Fruit fly (Drosophila melanogaster) whole organism, wandering third instar larva: ENCODE data around the gene CG12231.

ENCODE experiments used
- Abd-B ChIP-seq: fragments of >200 bp; optimal IDR thresholded peaks from 2 replicates; lab custom pipeline; 2017; ENCODE audit warnings: missing biosample characterization, missing genetic modification characterization
- CG32264 ChIP-seq: fragments of 200-800 bp; sonication (Bioruptor generic); optimal IDR thresholded peaks from 2 replicates; lab custom pipeline; 2016; ENCODE audit warnings: missing biosample characterization, missing genetic modification characterization
- CG9705 ChIP-seq: fragments of 200-800 bp; sonication (Bioruptor generic); optimal IDR thresholded peaks from 2 replicates; lab custom pipeline; 2018; ENCODE audit warnings: missing biosample characterization, mild to moderate bottlenecking, missing genetic modification characterization
- CrebA ChIP-seq: fragments of 200-800 bp; sonication (Bioruptor generic); optimal IDR thresholded peaks from 2 replicates; lab custom pipeline; 2016; ENCODE audit warnings: missing biosample characterization, mild to moderate bottlenecking, missing genetic modification characterization, borderline replicate concordance
- Dfd ChIP-seq: fragments of >200 bp; optimal IDR thresholded peaks from 2 replicates; lab custom pipeline; 2017; ENCODE audit warnings: missing biosample characterization, missing genetic modification characterization
- Dif ChIP-seq: fragments of 200-275, 200-300 bp; sonication (Bioruptor generic); optimal IDR thresholded peaks from 2 replicates; lab custom pipeline; 2018; ENCODE audit warnings: missing biosample characterization, missing genetic modification characterization; ENCODE audit not compliant: partially characterized antibody
- HLH106 ChIP-seq: fragments of 200-800 bp; optimal IDR thresholded peaks from 3 replicates; lab custom pipeline; 2019; ENCODE audit warnings: missing biosample characterization, mild to moderate bottlenecking, missing genetic modification characterization, moderate library complexity
- Hnf4 ChIP-seq: fragments of 200-800 bp; sonication (Bioruptor generic); optimal IDR thresholded peaks from 2 replicates; lab custom pipeline; 2016; ENCODE audit warnings: missing biosample characterization, mild to moderate bottlenecking, missing genetic modification characterization
- Hr78 ChIP-seq: fragments of >200 bp; optimal IDR thresholded peaks from 2 replicates; lab custom pipeline; 2017; ENCODE audit warnings: missing biosample characterization, missing genetic modification characterization
- Hr83 ChIP-seq: fragments of 200-300 bp; sonication (Bioruptor generic); optimal IDR thresholded peaks from 2 replicates; lab custom pipeline; 2016; ENCODE audit warnings: missing biosample characterization, mild to moderate bottlenecking, missing genetic modification characterization, moderate library complexity; ENCODE audit not compliant: poor library complexity, severe bottlenecking
- Jra ChIP-seq: sonication (Bioruptor generic); optimal IDR thresholded peaks from 2 replicates; lab custom pipeline; 2016; ENCODE audit warnings: missing biosample characterization, missing genetic modification characterization
- Mio ChIP-seq: sonication (Bioruptor generic); optimal IDR thresholded peaks from 2 replicates; lab custom pipeline; 2016; ENCODE audit warnings: missing biosample characterization, missing genetic modification characterization
- Myc ChIP-seq: fragments of >200 bp; optimal IDR thresholded peaks from 2 replicates; lab custom pipeline; 2017
- N ChIP-seq: fragments of >200 bp; optimal IDR thresholded peaks from 2 replicates; lab custom pipeline; 2018; ENCODE audit warnings: missing biosample characterization, missing external identifiers, missing genetic modification characterization
- OdsH ChIP-seq: fragments of 200-800 bp; sonication (Bioruptor generic); optimal IDR thresholded peaks from 2 replicates; lab custom pipeline; 2016; ENCODE audit warnings: missing biosample characterization, mild to moderate bottlenecking, missing genetic modification characterization
- Sp1 ChIP-seq: fragments of 200-800 bp; sonication (Bioruptor generic); optimal IDR thresholded peaks from 3 replicates; lab custom pipeline; 2019; ENCODE audit warnings: missing biosample characterization, mild to moderate bottlenecking, missing genetic modification characterization, moderate library complexity
- Vsx2 ChIP-seq: fragments of 200-300, 225-300 bp; sonication (Bioruptor generic); optimal IDR thresholded peaks from 2 replicates; lab custom pipeline; 2018; ENCODE audit warnings: missing biosample characterization, missing genetic modification characterization; ENCODE audit not compliant: partially characterized antibody
- br ChIP-seq: fragments of 200-800 bp; sonication (Bioruptor generic); optimal IDR thresholded peaks from 2 replicates; lab custom pipeline; 2016; ENCODE audit warnings: missing biosample characterization, missing genetic modification characterization
- brk ChIP-seq: fragments of 200-800 bp; sonication (Bioruptor generic); optimal IDR thresholded peaks from 2 replicates; lab custom pipeline; 2016; ENCODE audit warnings: missing biosample characterization, mild to moderate bottlenecking, missing genetic modification characterization
- dmrt93B ChIP-seq: fragments of 200-800 bp; sonication (Bioruptor generic); optimal IDR thresholded peaks from 2 replicates; lab custom pipeline; 2018; ENCODE audit warnings: missing biosample characterization, mild to moderate bottlenecking, missing genetic modification characterization
- dsf ChIP-seq: sonication (Bioruptor generic); optimal IDR thresholded peaks from 2 replicates; lab custom pipeline; 2016; ENCODE audit warnings: missing biosample characterization, missing genetic modification characterization, borderline replicate concordance
- ey ChIP-seq: fragments of 200-800 bp; sonication (Bioruptor generic); optimal IDR thresholded peaks from 2 replicates; lab custom pipeline; 2016; ENCODE audit warnings: missing biosample characterization, missing genetic modification characterization
- foxo ChIP-seq, 2 experiments: fragments of 200-800 bp; sonication (Bioruptor generic); optimal IDR thresholded peaks; 2 replicates in 1 of 2; 3 replicates in 1 of 2; lab custom pipeline; 2016 to 2017; ENCODE audit warnings: missing biosample characterization in 2 of 2, missing genetic modification characterization in 2 of 2
- fru ChIP-seq: fragments of 200-800 bp; sonication (Bioruptor generic); optimal IDR thresholded peaks from 3 replicates; lab custom pipeline; 2016; ENCODE audit warnings: missing biosample characterization, mild to moderate bottlenecking, missing genetic modification characterization
- h ChIP-seq: fragments of 200-800 bp; sonication (Bioruptor generic); optimal IDR thresholded peaks from 3 replicates; lab custom pipeline; 2016; ENCODE audit warnings: missing biosample characterization, mild to moderate bottlenecking, missing genetic modification characterization
- lola ChIP-seq: fragments of >200 bp; optimal IDR thresholded peaks from 2 replicates; lab custom pipeline; 2017; ENCODE audit warnings: missing biosample characterization, missing genetic modification characterization
- rgr ChIP-seq: fragments of 200-800 bp; sonication (Bioruptor generic); optimal IDR thresholded peaks from 3 replicates; lab custom pipeline; 2016; ENCODE audit warnings: missing biosample characterization, mild to moderate bottlenecking, missing genetic modification characterization
- sage ChIP-seq: fragments of 200-800 bp; sonication (Bioruptor generic); optimal IDR thresholded peaks from 2 replicates; lab custom pipeline; 2016; ENCODE audit warnings: missing biosample characterization, mild to moderate bottlenecking, missing genetic modification characterization
- sv ChIP-seq: fragments of 200-800 bp; sonication (Bioruptor generic); optimal IDR thresholded peaks from 3 replicates; lab custom pipeline; 2016; ENCODE audit warnings: missing biosample characterization, missing genetic modification characterization
- tai ChIP-seq: sonication (Bioruptor generic); optimal IDR thresholded peaks from 2 replicates; lab custom pipeline; 2016; ENCODE audit warnings: missing biosample characterization, missing genetic modification characterization
- usp ChIP-seq: fragments of >200 bp; optimal IDR thresholded peaks from 2 replicates; lab custom pipeline; 2017; ENCODE audit warnings: missing biosample characterization, missing genetic modification characterization
- woc ChIP-seq: sonication (Bioruptor generic); optimal IDR thresholded peaks from 2 replicates; lab custom pipeline; 2016; ENCODE audit warnings: missing biosample characterization, mild to moderate bottlenecking, missing genetic modification characterization

The CG12231 gene

DNA sequence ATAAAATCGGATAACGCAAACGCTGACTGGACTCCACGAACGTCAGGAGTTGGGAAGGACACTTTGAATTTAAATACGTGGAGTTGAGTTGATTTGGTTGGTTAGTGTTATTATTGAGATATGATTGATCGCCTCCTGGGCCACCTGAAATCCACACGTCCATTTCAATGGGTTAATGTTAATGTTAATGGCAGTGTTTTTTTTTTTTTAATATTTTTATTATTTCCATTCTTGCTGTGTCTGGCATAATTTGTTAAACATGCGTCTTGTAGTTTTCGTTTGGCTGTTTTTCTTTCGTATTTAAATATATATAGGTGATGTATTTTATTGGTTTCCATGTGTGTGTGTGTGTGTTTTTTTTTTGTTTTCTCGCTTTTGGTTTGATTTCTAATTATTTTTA, at the start of gene CG12231:
CG12231 (minus strand) TSS at position 101 of the 400 bp plus-strand sequence.
- TF ChIP-seq Hr78 (GFP tag; lab: Kevin White, UChicago) (no peak), Myc (no peak), fru (no peak), CG32264 (no peak), Abd-B (GFP tag; lab: Kevin White, UChicago) (no peak), Dfd (no peak), OdsH (no peak), foxo (GFP tag; optimal IDR thresholded peaks at IDR 0.05; lab: Kevin White, UChicago) (no peak), N (no peak), usp (no peak), CG9705 (GFP tag; lab: Kevin White, UChicago) (no peak), ey (GFP tag; lab: Kevin White, UChicago) (no peak), brk (GFP tag; lab: Kevin White, UChicago) (no peak), dsf (GFP tag; lab: Kevin White, UChicago) (no peak), Hnf4 (no peak)

DNA sequence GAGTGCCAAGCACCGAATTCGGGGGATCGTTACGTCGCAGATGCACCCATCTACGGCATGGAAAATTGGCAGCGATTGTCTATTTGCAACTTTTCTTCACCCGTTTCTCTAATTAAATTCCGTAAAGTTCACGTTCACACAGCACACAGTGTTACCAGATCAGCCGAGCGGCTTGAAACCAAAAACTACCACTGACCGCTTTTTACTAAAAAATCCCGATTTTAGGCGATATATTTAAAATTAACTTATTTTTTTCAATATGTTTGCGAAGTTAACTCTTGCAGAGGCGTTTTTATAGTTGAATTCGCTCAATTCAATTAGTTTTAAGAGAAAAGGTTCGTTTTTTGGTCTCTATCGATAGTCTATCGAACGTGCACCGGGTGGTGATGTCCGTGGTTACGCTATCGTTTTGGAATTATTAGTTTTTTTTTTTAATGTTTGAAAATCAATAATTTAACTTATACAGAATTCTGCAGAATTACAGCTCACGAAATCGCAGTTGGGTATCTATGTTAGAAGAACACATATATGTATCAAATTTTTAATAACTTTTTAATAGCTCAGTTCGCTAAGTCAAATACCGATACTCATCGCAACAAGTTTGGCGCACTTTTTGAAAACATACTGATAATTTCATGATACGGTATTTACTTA, 48.2 kb upstream of the CG12231 start, which contains the start of gene Tao:
Tao (minus strand) TSS at position 153 of the 654 bp plus-strand sequence.
- TF ChIP-seq woc (peak; percentile 11), h (GFP tag; lab: Kevin White, UChicago) (peak; percentile 29), Sp1 (GFP tag; lab: Kevin White, UChicago) (no peak)

DNA sequence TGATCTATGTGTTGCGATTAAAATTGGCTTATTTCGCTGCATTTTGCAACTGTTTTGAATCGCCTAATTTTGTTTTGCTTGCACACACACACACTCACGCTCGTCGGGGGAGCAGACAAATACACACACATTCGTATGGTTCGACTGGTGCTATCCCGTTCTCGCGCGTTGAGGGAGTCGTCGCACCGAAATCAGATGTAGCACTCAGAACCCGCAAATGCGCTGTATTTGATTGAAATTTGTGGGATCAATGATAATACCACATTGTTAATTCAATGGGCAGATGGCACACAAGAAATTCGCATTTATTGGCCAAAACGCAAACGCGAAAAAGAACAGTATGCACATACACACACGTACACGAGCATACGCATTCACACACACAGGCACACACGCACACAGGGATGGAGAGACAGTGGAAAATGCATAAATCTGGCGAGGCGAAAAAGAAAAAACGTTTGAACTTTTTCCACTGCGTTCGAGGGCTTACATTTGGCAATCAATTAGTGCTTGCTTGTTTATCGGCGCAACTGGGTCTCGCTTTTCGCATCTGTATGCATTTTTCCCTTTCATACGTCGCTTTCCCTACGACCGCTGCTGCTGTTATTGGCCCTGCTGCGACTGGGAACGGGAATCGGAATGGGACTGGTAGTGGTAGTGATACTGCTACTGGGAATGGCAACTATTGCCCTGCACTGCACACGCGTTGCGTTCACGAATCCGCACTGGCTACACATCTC, 47.5 kb upstream of the CG12231 start:
- TF ChIP-seq CG32264 (no peak), Hr78 (GFP tag; lab: Kevin White, UChicago) (peak; percentile 24), N (peak; percentile 89), Sp1 (GFP tag; lab: Kevin White, UChicago) (no peak), Vsx2 (GFP tag; lab: Kevin White, UChicago) (no peak), HLH106 (no peak), foxo (GFP tag; optimal IDR thresholded peaks at IDR 0.05; lab: Kevin White, UChicago) (peak in 1 of 2 experiments; percentile 33), tai (GFP tag; lab: Kevin White, UChicago) (no peak), Abd-B (GFP tag; lab: Kevin White, UChicago) (peak; percentile 73), Hr83 (GFP tag; lab: Kevin White, UChicago) (no peak), dsf (GFP tag; lab: Kevin White, UChicago) (no peak), sv (GFP tag; lab: Kevin White, UChicago) (no peak), rgr (GFP tag; lab: Kevin White, UChicago) (no peak), Jra (GFP tag; lab: Kevin White, UChicago) (no peak), br (no peak), usp (no peak), fru (no peak), CG9705 (GFP tag; lab: Kevin White, UChicago) (no peak), brk (GFP tag; lab: Kevin White, UChicago) (no peak), h (GFP tag; lab: Kevin White, UChicago) (peak; percentile 33), ey (GFP tag; lab: Kevin White, UChicago) (no peak), lola (no peak), sage (GFP tag; lab: Kevin White, UChicago) (no peak), dmrt93B (no peak)

DNA sequence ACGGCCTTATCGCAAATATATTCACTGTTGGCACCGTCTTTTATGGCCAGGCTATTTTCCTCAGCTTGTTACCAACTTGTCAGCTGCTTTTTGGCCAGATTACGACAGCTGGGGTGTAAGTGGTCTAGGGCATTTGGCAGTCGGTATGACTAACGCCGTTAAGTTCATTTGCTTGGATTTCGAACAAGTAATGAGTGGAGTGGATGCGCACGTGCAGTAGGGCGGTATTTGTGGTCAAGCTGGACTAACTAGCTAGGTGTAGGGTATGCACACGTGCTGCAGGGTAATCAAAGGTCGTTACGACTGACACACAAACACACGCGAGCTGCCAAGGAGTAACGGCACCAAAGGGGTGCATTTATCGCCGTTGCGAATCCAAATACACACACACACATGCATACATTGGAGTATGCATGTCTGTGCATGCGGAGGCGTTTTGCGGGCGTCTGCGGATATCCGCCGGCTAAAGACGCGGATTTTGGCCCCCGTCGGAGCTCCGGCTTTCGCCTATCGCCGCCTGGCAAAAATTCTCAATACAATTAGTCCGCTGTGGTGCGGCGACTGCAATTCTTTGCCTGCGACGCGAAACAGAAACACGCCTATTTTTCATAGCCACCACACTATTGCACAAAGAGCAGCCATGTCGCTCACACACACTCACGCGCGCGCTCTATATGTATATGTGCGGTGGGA, 46.5 kb upstream of the CG12231 start:
- TF ChIP-seq Vsx2 (GFP tag; lab: Kevin White, UChicago), result no peak
- TF ChIP-seq Dif (GFP tag; lab: Kevin White, UChicago), result no peak
- no peak for TF ChIP-seq Mio (GFP tag; lab: Kevin White, UChicago)
- TF ChIP-seq Abd-B (GFP tag; lab: Kevin White, UChicago), result peak; percentile 8
- TF ChIP-seq HLH106, result no peak
- no peak for TF ChIP-seq ey (GFP tag; lab: Kevin White, UChicago)
- no peak for TF ChIP-seq Hnf4
- TF ChIP-seq dsf (GFP tag; lab: Kevin White, UChicago), result no peak
- TF ChIP-seq CrebA (GFP tag; lab: Kevin White, UChicago), result no peak
- no peak for TF ChIP-seq CG32264
- peak; percentile 83 for TF ChIP-seq N
